Worm (Caenorhabditis elegans) whole organism, early embryonic: ENCODE data around the gene C15B12.9.

Experiments used
- ama-1 ChIP-seq: fragments of 150-350 bp; optimal IDR thresholded peaks from 2 replicates; lab custom pipeline; 2014
- pes-1 ChIP-seq: fragments of 200-800 bp; sonication (Bioruptor generic); IDR thresholded peaks from 2 replicates; pipeline ENCODE4 v1.3.6; 2022; ENCODE audit warnings: missing genetic modification reagents, missing genetic modification characterization, missing compliant biosample characterization
- scrt-1 ChIP-seq: fragments of 200-800 bp; sonication (Bioruptor generic); IDR thresholded peaks from 2 replicates; pipeline ENCODE4 v1.3.6; 2022; ENCODE audit warnings: missing genetic modification characterization, missing compliant biosample characterization
- sea-1 ChIP-seq: fragments of 200-800 bp; sonication (Bioruptor generic); conservative IDR thresholded peaks from 2 replicates; pipeline ENCODE4 v1.3.6; 2022; ENCODE audit warnings: missing genetic modification characterization, missing compliant biosample characterization

- TF ChIP-seq sea-1 (GFP tag; lab: Robert Waterston, UW) (no peak), scrt-1 (GFP tag; lab: Robert Waterston, UW) (no peak), ama-1 (lab: Kevin White, UChicago) (no peak), pes-1 (GFP tag; lab: Robert Waterston, UW) (no peak)
These were observed 47.9 kb upstream of the C15B12.9 start, which contains the start of gene K10C2.12 for ce11 chrX:6420681-6421080.
